Worm (Caenorhabditis elegans) whole organism, young adult: ENCODE results near the gene R03H10.1.

ENCODE experiments used
- B0019.2 ChIP-seq: fragments of 200-800 bp; sonication (Bioruptor generic); conservative IDR thresholded peaks from 2 replicates; pipeline ENCODE4 v1.3.6; 2022; ENCODE audit warnings: missing genetic modification reagents, missing genetic modification characterization, missing compliant biosample characterization
- B0261.1 ChIP-seq: sonication (generic microtip); optimal IDR thresholded peaks from 2 replicates; lab custom pipeline; 2016; ENCODE audit warnings: mild to moderate bottlenecking, missing genetic modification characterization, moderate library complexity, missing compliant biosample characterization
- B0336.3 ChIP-seq: fragments of 200-800 bp; sonication (Bioruptor generic); IDR thresholded peaks from 2 replicates; pipeline ENCODE4 v1.3.6; 2022; ENCODE audit warnings: missing genetic modification characterization, missing compliant biosample characterization
- C06A6.2 ChIP-seq: fragments of 200-800 bp; sonication (Bioruptor generic); conservative IDR thresholded peaks from 2 replicates; pipeline ENCODE4 v1.3.6; 2022; ENCODE audit warnings: missing genetic modification characterization, missing compliant biosample characterization
- C17E4.6 ChIP-seq: fragments of 200-800 bp; sonication (Bioruptor generic); IDR thresholded peaks from 2 replicates; pipeline ENCODE4 v1.3.6; 2022; ENCODE audit warnings: missing genetic modification reagents, missing genetic modification characterization, missing compliant biosample characterization
- F10E7.11 ChIP-seq: sonication (generic microtip); optimal IDR thresholded peaks from 2 replicates; lab custom pipeline; 2017; ENCODE audit warnings: mild to moderate bottlenecking, missing genetic modification characterization, moderate library complexity, missing compliant biosample characterization
- F39B2.1 ChIP-seq: fragments of 200-800 bp; sonication (Bioruptor generic); IDR thresholded peaks from 2 replicates; pipeline ENCODE4 v1.3.6; 2022; ENCODE audit warnings: missing genetic modification reagents, missing genetic modification characterization, missing compliant biosample characterization
- K11D2.4 ChIP-seq: fragments of 200-800 bp; sonication (Bioruptor generic); IDR thresholded peaks from 2 replicates; pipeline ENCODE4 v1.3.6; 2022; ENCODE audit warnings: missing genetic modification reagents, missing genetic modification characterization, missing compliant biosample characterization
- T07F8.4 ChIP-seq: sonication (generic microtip); optimal IDR thresholded peaks from 2 replicates; lab custom pipeline; 2016; ENCODE audit warnings: mild to moderate bottlenecking, missing genetic modification characterization, moderate library complexity, missing compliant biosample characterization
- Y67H2A.10 ChIP-seq: fragments of 200-800 bp; sonication (Bioruptor generic); conservative IDR thresholded peaks from 2 replicates; pipeline ENCODE4 v1.3.6; 2022; ENCODE audit warnings: missing genetic modification reagents, missing genetic modification characterization, missing compliant biosample characterization
- Y79H2A.3 ChIP-seq: fragments of 200-800 bp; sonication (Bioruptor generic); conservative IDR thresholded peaks from 2 replicates; pipeline ENCODE4 v1.3.6; 2022; ENCODE audit warnings: missing genetic modification reagents, missing genetic modification characterization, missing compliant biosample characterization
- Y95B8A.8 ChIP-seq: fragments of 200-800 bp; sonication (Bioruptor generic); IDR thresholded peaks from 2 replicates; pipeline ENCODE4 v1.3.6; 2022; ENCODE audit warnings: missing genetic modification reagents, missing genetic modification characterization, missing compliant biosample characterization
- akir-1 ChIP-seq: fragments of 200-800 bp; sonication (Bioruptor generic); optimal IDR thresholded peaks from 2 replicates; lab custom pipeline; 2018; ENCODE audit warnings: mild to moderate bottlenecking, missing genetic modification characterization, moderate library complexity, missing compliant biosample characterization
- aptf-2 ChIP-seq: fragments of 200-800 bp; sonication (Bioruptor generic); conservative IDR thresholded peaks from 2 replicates; pipeline ENCODE4 v1.3.6; 2022; ENCODE audit warnings: missing genetic modification reagents, missing genetic modification characterization, missing compliant biosample characterization
- aptf-3 ChIP-seq: fragments of 200-800 bp; sonication (Bioruptor generic); IDR thresholded peaks from 2 replicates; pipeline ENCODE4 v1.3.6; 2022; ENCODE audit warnings: missing genetic modification characterization, missing compliant biosample characterization
- attf-5 ChIP-seq: fragments of 200-800 bp; sonication (Bioruptor generic); optimal IDR thresholded peaks from 2 replicates; lab custom pipeline; 2018; ENCODE audit warnings: mild to moderate bottlenecking, missing genetic modification characterization, missing compliant biosample characterization
- attf-6 ChIP-seq: fragments of 200-800 bp; sonication (Bioruptor generic); IDR thresholded peaks from 2 replicates; pipeline ENCODE4 v1.3.6; 2022; ENCODE audit warnings: missing genetic modification reagents, missing genetic modification characterization, missing compliant biosample characterization
- bed-2 ChIP-seq: fragments of 200-800 bp; sonication (Bioruptor generic); IDR thresholded peaks from 2 replicates; pipeline ENCODE4 v1.3.6; 2022; ENCODE audit warnings: missing genetic modification reagents, missing genetic modification characterization, missing compliant biosample characterization
- cebp-2 ChIP-seq: fragments of 200-800 bp; sonication (Bioruptor generic); IDR thresholded peaks from 2 replicates; pipeline ENCODE4 v1.3.6; 2022; ENCODE audit warnings: missing genetic modification characterization, missing compliant biosample characterization
- ceh-27 ChIP-seq: fragments of 200-800 bp; sonication (Bioruptor generic); optimal IDR thresholded peaks from 2 replicates; lab custom pipeline; 2018; ENCODE audit warnings: mild to moderate bottlenecking, missing genetic modification characterization, moderate library complexity, missing compliant biosample characterization
- die-1 ChIP-seq: sonication (generic microtip); optimal IDR thresholded peaks from 2 replicates; lab custom pipeline; 2016; ENCODE audit warnings: missing genotype, mild to moderate bottlenecking, missing genetic modification characterization, missing compliant biosample characterization
- dpff-1 ChIP-seq: sonication (generic microtip); optimal IDR thresholded peaks from 2 replicates; lab custom pipeline; 2017; ENCODE audit warnings: mild to moderate bottlenecking, missing genetic modification characterization, missing compliant biosample characterization
- dpl-1 ChIP-seq: fragments of 150-350 bp; optimal IDR thresholded peaks from 2 replicates; lab custom pipeline; 2014; ENCODE audit warnings: missing biosample characterization, missing genetic modification reagents, missing genetic modification characterization
- egl-44 ChIP-seq: fragments of 200-800 bp; sonication (Bioruptor generic); IDR thresholded peaks from 2 replicates; pipeline ENCODE4 v1.3.6; 2022; ENCODE audit warnings: missing genetic modification reagents, missing genetic modification characterization, missing compliant biosample characterization
- gei-17 ChIP-seq: fragments of 200-800 bp; sonication (Bioruptor generic); optimal IDR thresholded peaks from 2 replicates; lab custom pipeline; 2018; ENCODE audit warnings: mild to moderate bottlenecking, missing genetic modification characterization, missing compliant biosample characterization
- hlh-26 ChIP-seq: fragments of 200-800 bp; sonication (Bioruptor generic); conservative IDR thresholded peaks from 2 replicates; pipeline ENCODE4 v1.3.6; 2022; ENCODE audit warnings: missing genetic modification reagents, missing genetic modification characterization, missing compliant biosample characterization
- hmg-20 ChIP-seq: fragments of 200-800 bp; sonication (Bioruptor generic); IDR thresholded peaks from 2 replicates; pipeline ENCODE4 v1.3.6; 2022; ENCODE audit warnings: missing genetic modification reagents, missing genetic modification characterization, missing compliant biosample characterization
- lag-1 ChIP-seq: fragments of 200-800 bp; sonication (Bioruptor generic); IDR thresholded peaks from 2 replicates; pipeline ENCODE4 v1.3.6; 2022; ENCODE audit warnings: missing genetic modification reagents, missing genetic modification characterization, missing compliant biosample characterization
- let-607 ChIP-seq, 2 experiments: fragments of 200-800 bp in 1 of 2; sonication (Bioruptor generic) in 1 of 2; sonication (generic microtip) in 1 of 2; optimal IDR thresholded peaks; 2 replicates each; lab custom pipeline; 2016 to 2018; ENCODE audit warnings: mild to moderate bottlenecking in 2 of 2, missing compliant biosample characterization in 2 of 2, missing genetic modification characterization in 2 of 2, moderate library complexity in 2 of 2, missing genotype in 1 of 2
- lin-54 ChIP-seq: fragments of 200-800 bp; sonication (Bioruptor generic); optimal IDR thresholded peaks from 2 replicates; lab custom pipeline; 2018; ENCODE audit warnings: mild to moderate bottlenecking, missing genetic modification characterization, missing compliant biosample characterization
- lir-1 ChIP-seq: fragments of 200-800 bp; sonication (Bioruptor generic); conservative IDR thresholded peaks from 2 replicates; pipeline ENCODE4 v1.3.6; 2022; ENCODE audit warnings: missing genetic modification reagents, missing genetic modification characterization, missing compliant biosample characterization
- lsl-1 ChIP-seq: fragments of 200-800 bp; sonication (Bioruptor generic); optimal IDR thresholded peaks from 2 replicates; lab custom pipeline; 2018; ENCODE audit warnings: mild to moderate bottlenecking, missing genetic modification characterization, moderate library complexity, missing compliant biosample characterization
- madf-10 ChIP-seq: sonication (generic microtip); optimal IDR thresholded peaks from 2 replicates; lab custom pipeline; 2016; ENCODE audit warnings: mild to moderate bottlenecking, missing genetic modification characterization, missing compliant biosample characterization
- mel-28 ChIP-seq: sonication (generic microtip); optimal IDR thresholded peaks from 2 replicates; lab custom pipeline; 2016; ENCODE audit warnings: borderline replicate concordance, mild to moderate bottlenecking, missing genetic modification characterization, missing compliant biosample characterization
- mxl-1 ChIP-seq: sonication (generic microtip); optimal IDR thresholded peaks from 2 replicates; lab custom pipeline; 2016; ENCODE audit warnings: missing genetic modification characterization, missing compliant biosample characterization
- nfya-1 ChIP-seq: sonication (generic microtip); optimal IDR thresholded peaks from 2 replicates; lab custom pipeline; 2017; ENCODE audit warnings: antibody characterized with exemption, missing compliant biosample characterization, missing genetic modification characterization, borderline replicate concordance; ENCODE audit not compliant: insufficient read depth
- nhr-27 ChIP-seq: fragments of 200-800 bp; sonication (Bioruptor generic); optimal IDR thresholded peaks from 2 replicates; lab custom pipeline; 2018; ENCODE audit warnings: mild to moderate bottlenecking, missing genetic modification characterization, moderate library complexity, missing compliant biosample characterization
- nhr-90 ChIP-seq: sonication (generic microtip); optimal IDR thresholded peaks from 2 replicates; lab custom pipeline; 2016; ENCODE audit warnings: missing genotype, mild to moderate bottlenecking, missing genetic modification characterization, missing compliant biosample characterization
- pbrm-1 ChIP-seq: fragments of 200-800 bp; sonication (Bioruptor generic); IDR thresholded peaks from 2 replicates; pipeline ENCODE4 v1.3.6; 2022; ENCODE audit warnings: missing genetic modification reagents, missing genetic modification characterization, missing compliant biosample characterization
- somi-1 ChIP-seq: fragments of 200-800 bp; sonication (Bioruptor generic); optimal IDR thresholded peaks from 2 replicates; lab custom pipeline; 2018; ENCODE audit warnings: mild to moderate bottlenecking, missing genetic modification characterization, missing compliant biosample characterization
- tbp1 ChIP-seq: fragments of 200-800 bp; sonication (Bioruptor generic); optimal IDR thresholded peaks from 2 replicates; lab custom pipeline; 2018; ENCODE audit warnings: mild to moderate bottlenecking, missing genetic modification characterization, missing compliant biosample characterization
- tbx-9 ChIP-seq: sonication (generic microtip); optimal IDR thresholded peaks from 2 replicates; lab custom pipeline; 2016; ENCODE audit warnings: borderline replicate concordance, missing genetic modification characterization, inconsistent platforms, missing compliant biosample characterization
- xnd-1 ChIP-seq: sonication (generic microtip); optimal IDR thresholded peaks from 2 replicates; lab custom pipeline; 2016; ENCODE audit warnings: missing genotype, missing genetic modification reagents, missing genetic modification characterization, missing compliant biosample characterization
- zim-3 ChIP-seq: sonication (generic microtip); optimal IDR thresholded peaks from 2 replicates; lab custom pipeline; 2017; ENCODE audit warnings: mild to moderate bottlenecking, missing genetic modification characterization, moderate library complexity, missing compliant biosample characterization
- ztf-22 ChIP-seq: fragments of 200-800 bp; sonication (Bioruptor generic); optimal IDR thresholded peaks from 2 replicates; lab custom pipeline; 2018; ENCODE audit warnings: mild to moderate bottlenecking, missing genetic modification characterization, moderate library complexity, missing compliant biosample characterization
- ztf-25 ChIP-seq: fragments of 200-800 bp; sonication (Bioruptor generic); IDR thresholded peaks from 2 replicates; pipeline ENCODE4 v1.3.6; 2022; ENCODE audit warnings: missing genetic modification reagents, missing genetic modification characterization, missing compliant biosample characterization
- ztf-3 ChIP-seq: fragments of 200-800 bp; sonication (Bioruptor generic); optimal IDR thresholded peaks from 2 replicates; lab custom pipeline; 2018; ENCODE audit warnings: mild to moderate bottlenecking, missing genetic modification characterization, missing compliant biosample characterization
- ztf-6 ChIP-seq: fragments of 200-800 bp; sonication (Bioruptor generic); IDR thresholded peaks from 2 replicates; pipeline ENCODE4 v1.3.6; 2022; ENCODE audit warnings: missing genetic modification reagents, missing genetic modification characterization, missing compliant biosample characterization

R03H10.1 gene

ce11 chrII:4228112-4228770 lies 48.2 kb downstream of the R03H10.1 start (continued):
- no peak for TF ChIP-seq ztf-22 (GFP tag; lab: Kevin White, UChicago)
- peak; percentile 18 for TF ChIP-seq lin-54
- TF ChIP-seq ceh-27 = no peak
- no peak for TF ChIP-seq nhr-27 (tag; lab: Kevin White, UChicago)
- peak; percentile 5 for TF ChIP-seq mxl-1 (tag; lab: Kevin White, UChicago)
- no peak for TF ChIP-seq Y79H2A.3
- no peak for TF ChIP-seq B0019.2
- no peak for TF ChIP-seq C17E4.6 (GFP tag; lab: Robert Waterston, UW)
- TF ChIP-seq xnd-1 = no peak
- no peak for TF ChIP-seq lir-1 (GFP tag; lab: Robert Waterston, UW)
- no peak for TF ChIP-seq dpff-1 (tag; lab: Kevin White, UChicago)
- TF ChIP-seq cebp-2 (GFP tag; lab: Robert Waterston, UW) = peak; percentile 91
- no peak for TF ChIP-seq madf-10 (tag; lab: Kevin White, UChicago)
- TF ChIP-seq K11D2.4 = no peak
- no peak for TF ChIP-seq hmg-20
- no peak for TF ChIP-seq let-607 (tag; optimal IDR thresholded peaks at IDR 0.05; lab: Kevin White, UChicago)
- no peak for TF ChIP-seq B0261.1 (tag; lab: Kevin White, UChicago)
- TF ChIP-seq ztf-3 (GFP tag; lab: Kevin White, UChicago) = no peak
- TF ChIP-seq ztf-6 (GFP tag; lab: Robert Waterston, UW) = no peak
- TF ChIP-seq lag-1 = no peak
- no peak for TF ChIP-seq T07F8.4
- TF ChIP-seq nhr-90 (tag; lab: Kevin White, UChicago) = no peak
- TF ChIP-seq ztf-25 (GFP tag; lab: Robert Waterston, UW) = no peak
- TF ChIP-seq mel-28 (tag; lab: Kevin White, UChicago) = no peak
- TF ChIP-seq nfya-1 (tag; lab: Kevin White, UChicago) = no peak
- no peak for TF ChIP-seq Y67H2A.10 (GFP tag; lab: Robert Waterston, UW)
- no peak for TF ChIP-seq hlh-26 (GFP tag; lab: Robert Waterston, UW)
- TF ChIP-seq die-1 (tag; lab: Kevin White, UChicago) = no peak
- no peak for TF ChIP-seq dpl-1 (GFP tag; lab: Kevin White, UChicago)
- TF ChIP-seq F39B2.1 (GFP tag; lab: Robert Waterston, UW) = 0 out of 2 replicates have a peak, but pooled peaks have one; percentile 30
- TF ChIP-seq gei-17 (GFP tag; lab: Kevin White, UChicago) = no peak
- TF ChIP-seq tbx-9 = no peak
- peak; percentile 21 for TF ChIP-seq tbp1 (GFP tag; lab: Kevin White, UChicago)
- no peak for TF ChIP-seq zim-3 (tag; lab: Kevin White, UChicago)
- TF ChIP-seq C06A6.2 (GFP tag; lab: Robert Waterston, UW) = no peak
- no peak for TF ChIP-seq F10E7.11 (tag; lab: Kevin White, UChicago)
- no peak for TF ChIP-seq pbrm-1
- no peak for TF ChIP-seq Y95B8A.8 (GFP tag; lab: Robert Waterston, UW)
- no peak for TF ChIP-seq egl-44 (GFP tag; lab: Robert Waterston, UW)
- no peak for TF ChIP-seq aptf-2
- TF ChIP-seq aptf-3 (GFP tag; lab: Robert Waterston, UW) = 0 out of 2 replicates have a peak, but pooled peaks have one; percentile 25
- peak; percentile 77 for TF ChIP-seq B0336.3
- TF ChIP-seq lsl-1 (GFP tag; lab: Kevin White, UChicago) = peak; percentile 25
- no peak for TF ChIP-seq attf-6
- TF ChIP-seq attf-5 (GFP tag; lab: Kevin White, UChicago) = no peak
- no peak for TF ChIP-seq somi-1 (GFP tag; lab: Kevin White, UChicago)
- no peak for TF ChIP-seq bed-2 (GFP tag; lab: Robert Waterston, UW)
- no peak for TF ChIP-seq akir-1 (GFP tag; lab: Kevin White, UChicago)
